Fruit fly (Drosophila melanogaster): Measurements from ENCODE around the gene CG13392.

Gene CG13392

DNA sequence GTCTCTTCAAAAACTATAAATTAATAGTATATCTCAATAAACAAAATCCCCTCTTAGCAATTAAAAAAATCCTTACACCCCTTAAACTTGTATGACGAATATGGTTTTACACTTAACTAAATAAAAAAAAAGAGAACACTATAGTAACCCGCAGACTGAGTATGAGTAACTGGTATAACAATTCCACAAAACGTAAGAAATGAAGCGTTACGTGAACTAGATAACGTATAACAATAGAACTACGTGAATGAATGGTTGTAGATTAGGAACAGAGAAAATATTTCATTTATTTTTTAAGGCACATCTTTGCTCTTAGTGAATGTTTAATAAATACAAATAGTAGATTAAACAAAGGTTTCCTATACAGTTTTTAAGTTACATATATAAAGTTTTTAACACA is 27.2 kb downstream of the CG13392 start:
- TF ChIP-seq psq (optimal IDR thresholded peaks at IDR 0.05) (no peak), Dll (optimal IDR thresholded peaks at IDR 0.05) (no peak), usp (GFP tag; optimal IDR thresholded peaks at IDR 0.05) (no peak), pan (optimal IDR thresholded peaks at IDR 0.05) (no peak)

dm6 chr2L:8351864-8352263 is 30.7 kb downstream of the CG13392 start, which contains the start of gene Mur29B:
Gene Mur29B, plus strand, starts transcription at chr2L:8352187.
- TF ChIP-seq usp (GFP tag; optimal IDR thresholded peaks at IDR 0.05) (no peak), Dll (optimal IDR thresholded peaks at IDR 0.05) (no peak), pan (optimal IDR thresholded peaks at IDR 0.05) (no peak), EcR (GFP tag; optimal IDR thresholded peaks at IDR 0.05) (no peak), psq (optimal IDR thresholded peaks at IDR 0.05) (no peak), CG8478 (optimal IDR thresholded peaks at IDR 0.05) (no peak)

- TF ChIP-seq psq (optimal IDR thresholded peaks at IDR 0.05) (no peak), pan (optimal IDR thresholded peaks at IDR 0.05) (no peak), EcR (GFP tag; optimal IDR thresholded peaks at IDR 0.05) (no peak), usp (GFP tag; optimal IDR thresholded peaks at IDR 0.05) (no peak)
Measured at dm6 chr2L:8351333-8351732, 31.3 kb downstream of the CG13392 start.

dm6 chr2L:8350560-8351171 is 31.9 kb downstream of the CG13392 start:
- no peak for TF ChIP-seq EcR (GFP tag; optimal IDR thresholded peaks at IDR 0.05)
- TF ChIP-seq CG8478 (optimal IDR thresholded peaks at IDR 0.05) = no peak
- no peak for TF ChIP-seq pan (optimal IDR thresholded peaks at IDR 0.05)
- no peak for TF ChIP-seq psq (optimal IDR thresholded peaks at IDR 0.05)
- TF ChIP-seq Dll (optimal IDR thresholded peaks at IDR 0.05) = no peak
- TF ChIP-seq usp (GFP tag; optimal IDR thresholded peaks at IDR 0.05) = no peak

dm6 chr2L:8346260-8346659 is 36.3 kb downstream of the CG13392 start, which contains the start of gene CG7778:
Gene CG7778, plus strand, starts transcription at chr2L:8346620.
- TF ChIP-seq psq (optimal IDR thresholded peaks at IDR 0.05) = no peak
- TF ChIP-seq pan (optimal IDR thresholded peaks at IDR 0.05) = no peak
- TF ChIP-seq usp (GFP tag; optimal IDR thresholded peaks at IDR 0.05) = no peak
- TF ChIP-seq Dll (optimal IDR thresholded peaks at IDR 0.05) = no peak
- no peak for TF ChIP-seq CG8478 (optimal IDR thresholded peaks at IDR 0.05)
- no peak for TF ChIP-seq EcR (GFP tag; optimal IDR thresholded peaks at IDR 0.05)

DNA sequence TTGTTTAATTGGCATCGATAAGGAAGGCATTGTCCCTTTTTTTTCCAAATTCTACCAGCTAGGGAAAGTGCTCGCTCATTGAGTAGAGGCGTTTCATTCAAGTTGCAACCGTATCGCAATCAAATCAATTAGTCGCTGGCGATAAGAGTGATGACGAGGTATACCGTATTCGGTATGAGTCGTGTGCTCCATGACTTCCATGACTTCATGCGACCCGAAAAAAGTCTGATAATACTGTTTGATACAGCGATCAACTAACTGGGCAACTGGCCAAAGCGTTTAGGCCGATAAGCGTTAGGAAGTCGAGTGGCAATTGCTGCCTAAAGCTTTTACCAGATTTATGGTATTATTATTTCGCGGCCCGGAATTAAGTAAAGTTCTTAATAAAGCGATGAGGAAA is 38.1 kb downstream of the CG13392 start:
- TF ChIP-seq usp (GFP tag; optimal IDR thresholded peaks at IDR 0.05) (no peak), EcR (GFP tag; optimal IDR thresholded peaks at IDR 0.05) (no peak)

DNA sequence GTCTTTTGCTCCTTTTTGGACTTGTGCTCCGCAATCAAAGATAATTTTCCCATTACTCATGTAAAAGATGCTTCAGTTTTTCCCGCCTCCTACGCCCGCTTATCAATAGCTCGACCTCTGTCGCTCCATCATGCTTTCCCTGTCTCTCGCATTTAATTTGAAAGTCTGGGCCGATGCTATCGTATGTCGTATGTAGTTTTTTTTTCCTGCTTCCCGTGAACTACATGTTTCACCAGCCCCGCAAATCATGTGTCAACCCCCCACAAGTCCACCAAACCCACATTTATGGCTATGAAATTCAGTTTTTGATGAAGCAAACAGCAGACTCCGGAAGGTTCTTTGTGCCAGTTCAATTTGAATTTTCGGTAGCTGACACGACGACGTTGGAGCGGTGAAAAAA is 40.2 kb downstream of the CG13392 start, which contains the start of gene CG14273:
Gene CG14273 (plus strand): TSS at position 301 of the 400 bp plus-strand sequence.
- TF ChIP-seq usp (GFP tag; optimal IDR thresholded peaks at IDR 0.05) = no peak
- no peak for TF ChIP-seq EcR (GFP tag; optimal IDR thresholded peaks at IDR 0.05)
- no peak for TF ChIP-seq CG8478 (optimal IDR thresholded peaks at IDR 0.05)
- no peak for TF ChIP-seq psq (optimal IDR thresholded peaks at IDR 0.05)
- no peak for TF ChIP-seq pan (optimal IDR thresholded peaks at IDR 0.05)
- TF ChIP-seq Dll (optimal IDR thresholded peaks at IDR 0.05) = no peak

DNA sequence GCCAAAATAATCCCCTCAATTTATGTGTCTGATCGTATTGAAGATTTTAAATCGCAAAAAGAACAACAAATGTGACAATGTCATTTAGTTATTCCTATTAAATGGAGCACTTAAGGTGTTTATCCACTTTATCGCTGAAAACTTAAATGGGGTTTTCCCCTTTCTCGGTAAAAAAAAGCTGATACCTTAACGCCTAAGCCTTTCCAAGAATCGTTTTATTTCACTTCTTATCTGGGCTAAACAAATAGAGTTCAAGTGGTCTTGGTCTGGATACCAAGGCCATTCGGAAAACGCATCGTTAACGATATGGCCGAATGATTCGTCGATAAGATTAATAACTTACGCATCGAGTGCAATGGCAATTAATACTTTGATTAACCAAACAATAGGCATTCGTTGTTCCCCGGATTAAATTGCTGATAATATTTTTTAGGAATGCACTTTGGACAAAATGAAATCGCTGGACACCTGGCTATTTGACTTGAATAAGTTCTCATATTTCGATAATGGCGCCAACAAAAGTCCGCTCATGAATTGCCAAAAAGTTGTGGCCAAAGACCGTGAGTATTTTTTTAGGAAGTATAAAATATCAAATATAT is 42.8 kb downstream of the CG13392 start:
- TF ChIP-seq pan (optimal IDR thresholded peaks at IDR 0.05) (no peak), psq (optimal IDR thresholded peaks at IDR 0.05) (no peak), Dll (optimal IDR thresholded peaks at IDR 0.05) (no peak), EcR (GFP tag; optimal IDR thresholded peaks at IDR 0.05) (no peak), CG8478 (optimal IDR thresholded peaks at IDR 0.05) (no peak), usp (GFP tag; optimal IDR thresholded peaks at IDR 0.05) (no peak)

dm6 chr2L:8338039-8338438 is 44.6 kb downstream of the CG13392 start, which contains the start of gene witty:
Gene witty, plus strand, starts transcription at chr2L:8338287.
- TF ChIP-seq psq (optimal IDR thresholded peaks at IDR 0.05) (no peak), CG8478 (optimal IDR thresholded peaks at IDR 0.05) (no peak), usp (GFP tag; optimal IDR thresholded peaks at IDR 0.05) (no peak), pan (optimal IDR thresholded peaks at IDR 0.05) (no peak), EcR (GFP tag; optimal IDR thresholded peaks at IDR 0.05) (no peak), Dll (optimal IDR thresholded peaks at IDR 0.05) (no peak)

DNA sequence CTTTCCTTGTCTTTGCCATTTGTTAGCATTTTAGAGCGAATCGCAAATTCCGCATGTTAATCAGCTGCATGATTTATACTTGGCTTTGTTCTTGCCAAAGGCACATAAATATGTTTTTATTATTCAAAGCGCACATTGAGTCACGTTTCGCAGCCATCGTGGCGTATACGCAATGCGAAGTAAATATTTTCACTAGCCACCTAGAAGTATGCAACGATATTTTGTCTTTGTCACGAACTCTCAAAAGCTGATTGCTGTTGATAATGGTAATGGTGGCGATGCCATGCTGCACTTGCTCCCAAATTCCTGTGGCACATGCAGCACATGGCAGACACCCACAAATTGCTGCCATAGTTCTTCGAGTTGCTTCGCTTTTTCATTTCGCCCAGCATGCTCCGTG is 47.9 kb downstream of the CG13392 start:
- TF ChIP-seq pan (optimal IDR thresholded peaks at IDR 0.05) = no peak
- TF ChIP-seq psq (optimal IDR thresholded peaks at IDR 0.05) = no peak
- TF ChIP-seq usp (GFP tag; optimal IDR thresholded peaks at IDR 0.05) = no peak
- TF ChIP-seq Dll (optimal IDR thresholded peaks at IDR 0.05) = no peak
- TF ChIP-seq EcR (GFP tag; optimal IDR thresholded peaks at IDR 0.05) = no peak
- no peak for TF ChIP-seq CG8478 (optimal IDR thresholded peaks at IDR 0.05)

DNA sequence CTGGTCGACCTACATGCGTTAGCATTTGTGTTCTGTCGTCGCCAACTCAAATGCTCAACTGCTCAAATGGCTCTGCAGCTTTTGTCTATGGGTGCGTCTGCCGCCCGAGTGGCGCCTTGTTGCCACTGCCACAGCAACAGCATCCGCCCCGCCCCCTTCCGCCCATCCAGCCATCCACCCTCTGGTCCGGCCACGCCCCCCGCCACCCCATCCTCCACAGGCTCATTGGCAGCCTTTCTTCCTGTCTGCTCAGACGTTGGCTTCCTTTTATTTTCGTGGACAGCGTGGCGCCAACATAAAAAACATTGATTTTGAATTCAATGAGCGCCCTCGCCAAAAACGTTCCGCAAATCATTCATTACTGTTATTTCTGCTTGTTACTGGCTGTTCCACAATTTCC is 49.0 kb downstream of the CG13392 start:
- TF ChIP-seq usp (GFP tag; optimal IDR thresholded peaks at IDR 0.05) = no peak
- no peak for TF ChIP-seq Dll (optimal IDR thresholded peaks at IDR 0.05)
- no peak for TF ChIP-seq EcR (GFP tag; optimal IDR thresholded peaks at IDR 0.05)
- no peak for TF ChIP-seq pan (optimal IDR thresholded peaks at IDR 0.05)
- no peak for TF ChIP-seq CG8478 (optimal IDR thresholded peaks at IDR 0.05)
- no peak for TF ChIP-seq psq (optimal IDR thresholded peaks at IDR 0.05)

dm6 chr2L:8333185-8333584 is 49.4 kb downstream of the CG13392 start:
- no peak for TF ChIP-seq EcR (GFP tag; optimal IDR thresholded peaks at IDR 0.05)
- TF ChIP-seq CG8478 (optimal IDR thresholded peaks at IDR 0.05) = no peak
- TF ChIP-seq pan (optimal IDR thresholded peaks at IDR 0.05) = no peak
- TF ChIP-seq Dll (optimal IDR thresholded peaks at IDR 0.05) = no peak
- no peak for TF ChIP-seq psq (optimal IDR thresholded peaks at IDR 0.05)
